Fruit fly (Drosophila melanogaster) whole organism, adult: Measurements from ENCODE around the gene CG14710.

Source experiments
- CG11617 ChIP-seq: fragments of 200-800 bp; sonication (Bioruptor generic); optimal IDR thresholded peaks from 2 replicates; lab custom pipeline; 2017; ENCODE audit warnings: mild to moderate bottlenecking, missing biosample characterization, missing genetic modification reagents, missing genetic modification characterization
- CG12768 ChIP-seq: fragments of 200-800 bp; sonication (Bioruptor generic); optimal IDR thresholded peaks from 2 replicates; lab custom pipeline; 2017; ENCODE audit warnings: missing biosample characterization, missing genetic modification characterization, mild to moderate bottlenecking, moderate library complexity, missing genetic modification reagents
- CG1620 ChIP-seq: fragments of 200-800 bp; sonication (Bioruptor generic); optimal IDR thresholded peaks from 2 replicates; lab custom pipeline; 2016; ENCODE audit warnings: missing biosample characterization, missing genetic modification characterization
- CG33017 ChIP-seq: fragments of 200-800 bp; sonication (Bioruptor generic); optimal IDR thresholded peaks from 2 replicates; lab custom pipeline; 2018; ENCODE audit warnings: missing biosample characterization, mild to moderate bottlenecking, missing genetic modification characterization, moderate library complexity
- CG5204 ChIP-seq: fragments of 200-800 bp; sonication (Bioruptor generic); optimal IDR thresholded peaks from 2 replicates; lab custom pipeline; 2016; ENCODE audit warnings: missing biosample characterization, missing genetic modification characterization
- CG7045 ChIP-seq: fragments of 200-800 bp; sonication (Bioruptor generic); optimal IDR thresholded peaks from 2 replicates; lab custom pipeline; 2017; ENCODE audit warnings: missing biosample characterization, mild to moderate bottlenecking, missing genetic modification characterization
- CG7101 ChIP-seq: fragments of 200-800 bp; sonication (Bioruptor generic); optimal IDR thresholded peaks from 2 replicates; lab custom pipeline; 2018; ENCODE audit warnings: missing biosample characterization, mild to moderate bottlenecking, missing genetic modification characterization, moderate library complexity
- Clk ChIP-seq: fragments of 200-800 bp; sonication (Bioruptor generic); optimal IDR thresholded peaks from 2 replicates; lab custom pipeline; 2017; ENCODE audit warnings: missing biosample characterization, missing genetic modification characterization
- Crg-1 ChIP-seq: fragments of 200-800 bp; sonication (Bioruptor generic); optimal IDR thresholded peaks from 2 replicates; lab custom pipeline; 2016; ENCODE audit warnings: missing biosample characterization, missing genetic modification characterization
- Hr96 ChIP-seq: fragments of 200-800 bp; sonication (Bioruptor generic); optimal IDR thresholded peaks from 2 replicates; lab custom pipeline; 2016; ENCODE audit warnings: missing biosample characterization, missing genetic modification characterization
- Mnt ChIP-seq: fragments of 200-800 bp; sonication (Bioruptor generic); optimal IDR thresholded peaks from 2 replicates; lab custom pipeline; 2016; ENCODE audit warnings: missing biosample characterization, mild to moderate bottlenecking, missing genetic modification characterization
- bab1 ChIP-seq: fragments of 200-800 bp; sonication (Bioruptor generic); optimal IDR thresholded peaks from 3 replicates; lab custom pipeline; 2019; ENCODE audit warnings: missing biosample characterization, mild to moderate bottlenecking, missing genetic modification characterization, moderate library complexity
- cic ChIP-seq: fragments of 200-800 bp; sonication (Bioruptor generic); optimal IDR thresholded peaks from 2 replicates; lab custom pipeline; 2017; ENCODE audit warnings: missing biosample characterization, mild to moderate bottlenecking, missing genetic modification characterization, moderate library complexity
- cnc ChIP-seq, 2 experiments: fragments of >200 bp; optimal IDR thresholded peaks; 2 replicates each; lab custom pipeline; 2017
- kay ChIP-seq: fragments of 200-800 bp; sonication (Bioruptor generic); peaks from one replicate; lab custom pipeline; 2016; ENCODE audit warnings: missing biosample characterization, missing genetic modification characterization, borderline replicate concordance
- ovo ChIP-seq: fragments of 200-800 bp; sonication (Bioruptor generic); optimal IDR thresholded peaks from 2 replicates; lab custom pipeline; 2016; ENCODE audit warnings: missing biosample characterization, missing genetic modification characterization
- pad ChIP-seq: fragments of 200-800 bp; sonication (Bioruptor generic); optimal IDR thresholded peaks from 3 replicates; lab custom pipeline; 2017; ENCODE audit warnings: missing biosample characterization, missing genetic modification characterization, mild to moderate bottlenecking, moderate library complexity, missing genetic modification reagents
- tj ChIP-seq: fragments of 200-800 bp; sonication (Bioruptor generic); optimal IDR thresholded peaks from 3 replicates; lab custom pipeline; 2017; ENCODE audit warnings: missing biosample characterization, mild to moderate bottlenecking, missing genetic modification characterization, moderate library complexity
- toe ChIP-seq: fragments of 200-800 bp; sonication (Bioruptor generic); optimal IDR thresholded peaks from 2 replicates; lab custom pipeline; 2016; ENCODE audit warnings: missing biosample characterization, missing genetic modification characterization

CG14710 gene

dm6 chr3R:11589764-11590358 is 30.0 kb upstream of the CG14710 start, which contains the start of gene CG6791:
TSS of gene CG6791 (minus strand) at chr3R:11590146.
- TF ChIP-seq CG7045 (no peak), cic (GFP tag; lab: Kevin White, UChicago) (peak; percentile 14), kay (GFP tag; lab: Kevin White, UChicago) (no peak), bab1 (peak; percentile 37)

- TF ChIP-seq CG11617 (GFP tag; lab: Kevin White, UChicago) (no peak), toe (GFP tag; lab: Kevin White, UChicago) (no peak), Mnt (GFP tag; lab: Kevin White, UChicago) (no peak), CG5204 (GFP tag; lab: Kevin White, UChicago) (no peak), cnc (optimal IDR thresholded peaks at IDR 0.05; lab: Kevin White, UChicago) (no peak), cic (GFP tag; lab: Kevin White, UChicago) (no peak), CG7045 (no peak), Hr96 (GFP tag; lab: Kevin White, UChicago) (no peak), pad (GFP tag; lab: Kevin White, UChicago) (no peak), ovo (GFP tag; lab: Kevin White, UChicago) (no peak), CG12768 (GFP tag; lab: Kevin White, UChicago) (no peak)
These were observed 24.4 kb upstream of the CG14710 start for dm6 chr3R:11595523-11595922.

dm6 chr3R:11603136-11603535 is 16.8 kb upstream of the CG14710 start:
- TF ChIP-seq CG7101 (tag; lab: Kevin White, UChicago) (no peak), toe (GFP tag; lab: Kevin White, UChicago) (no peak), pad (GFP tag; lab: Kevin White, UChicago) (no peak), CG12768 (GFP tag; lab: Kevin White, UChicago) (no peak), cic (GFP tag; lab: Kevin White, UChicago) (no peak), Mnt (GFP tag; lab: Kevin White, UChicago) (no peak), cnc (optimal IDR thresholded peaks at IDR 0.05; lab: Kevin White, UChicago) (no peak), CG1620 (GFP tag; lab: Kevin White, UChicago) (no peak), Crg-1 (no peak), CG5204 (GFP tag; lab: Kevin White, UChicago) (no peak)

- TF ChIP-seq Crg-1 (no peak), CG7045 (no peak), pad (GFP tag; lab: Kevin White, UChicago) (no peak), bab1 (peak; percentile 30), tj (GFP tag; lab: Kevin White, UChicago) (no peak), kay (GFP tag; lab: Kevin White, UChicago) (peak; percentile 60), Hr96 (GFP tag; lab: Kevin White, UChicago) (peak; percentile 7)
These were observed 15.0 kb upstream of the CG14710 start for dm6 chr3R:11604654-11605436.

- TF ChIP-seq Mnt (GFP tag; lab: Kevin White, UChicago) (no peak), CG12768 (GFP tag; lab: Kevin White, UChicago) (no peak), CG1620 (GFP tag; lab: Kevin White, UChicago) (no peak), tj (GFP tag; lab: Kevin White, UChicago) (no peak), kay (GFP tag; lab: Kevin White, UChicago) (no peak), cnc (optimal IDR thresholded peaks at IDR 0.05; lab: Kevin White, UChicago) (no peak), bab1 (no peak), Hr96 (GFP tag; lab: Kevin White, UChicago) (no peak), pad (GFP tag; lab: Kevin White, UChicago) (no peak), CG33017 (tag; lab: Kevin White, UChicago) (no peak), CG7045 (no peak), cic (GFP tag; lab: Kevin White, UChicago) (no peak), CG7101 (tag; lab: Kevin White, UChicago) (no peak), Clk (no peak), CG11617 (GFP tag; lab: Kevin White, UChicago) (no peak), Crg-1 (no peak), ovo (GFP tag; lab: Kevin White, UChicago) (no peak)
These were observed 13.2 kb upstream of the CG14710 start for dm6 chr3R:11606679-11607078.

- TF ChIP-seq tj (GFP tag; lab: Kevin White, UChicago): no peak
- no peak for TF ChIP-seq Mnt (GFP tag; lab: Kevin White, UChicago)
- no peak for TF ChIP-seq pad (GFP tag; lab: Kevin White, UChicago)
- no peak for TF ChIP-seq CG5204 (GFP tag; lab: Kevin White, UChicago)
- no peak for TF ChIP-seq CG12768 (GFP tag; lab: Kevin White, UChicago)
- TF ChIP-seq Hr96 (GFP tag; lab: Kevin White, UChicago): no peak
- no peak for TF ChIP-seq CG7101 (tag; lab: Kevin White, UChicago)
These were observed 7.4 kb upstream of the CG14710 start for dm6 chr3R:11612467-11612866.
